Fruit fly (Drosophila melanogaster) whole organism, embryonic: ENCODE data around the gene Cdc14.

ENCODE experiments used
- Blimp-1 ChIP-seq: fragments of 200-800 bp; sonication (Bioruptor generic); optimal IDR thresholded peaks from 3 replicates; lab custom pipeline; 2018; ENCODE audit warnings: missing biosample characterization, missing genetic modification characterization, mild to moderate bottlenecking, moderate library complexity, missing genetic modification reagents
- CG10979 ChIP-seq: fragments of 200-800 bp; sonication (Bioruptor generic); optimal IDR thresholded peaks from 2 replicates; lab custom pipeline; 2018; ENCODE audit warnings: missing biosample characterization, mild to moderate bottlenecking, missing genetic modification characterization, moderate library complexity
- CG11398 ChIP-seq: fragments of 200-800 bp; sonication (Bioruptor generic); optimal IDR thresholded peaks from 2 replicates; lab custom pipeline; 2016; ENCODE audit warnings: missing biosample characterization, missing genetic modification characterization
- CG14014 ChIP-seq: fragments of 200-800 bp; sonication (Bioruptor generic); IDR thresholded peaks from 2 replicates; pipeline ENCODE4 v1.3.6; 2022; ENCODE audit warnings: missing biosample characterization, missing genetic modification characterization
- CG14050 ChIP-seq: fragments of 200-800 bp; sonication (Bioruptor generic); IDR thresholded peaks from 3 replicates; pipeline ENCODE4 v1.3.6; 2022; ENCODE audit warnings: missing biosample characterization, missing genetic modification characterization
- CG15514 ChIP-seq: fragments of 200-800 bp; sonication (Bioruptor generic); optimal IDR thresholded peaks from 3 replicates; lab custom pipeline; 2017; ENCODE audit warnings: missing biosample characterization, missing genetic modification characterization, mild to moderate bottlenecking, moderate library complexity, missing genetic modification reagents
- CG16779 ChIP-seq: fragments of 200-800 bp; sonication (Bioruptor generic); IDR thresholded peaks from 2 replicates; pipeline ENCODE4 v1.3.6; 2022; ENCODE audit warnings: missing biosample characterization, missing genetic modification characterization
- CG17568 ChIP-seq: fragments of 200-800 bp; sonication (Bioruptor generic); optimal IDR thresholded peaks from 2 replicates; lab custom pipeline; 2018; ENCODE audit warnings: missing biosample characterization, mild to moderate bottlenecking, missing genetic modification characterization, moderate library complexity
- CG18619 ChIP-seq: fragments of 200-800 bp; sonication (Bioruptor generic); optimal IDR thresholded peaks from 3 replicates; lab custom pipeline; 2017; ENCODE audit warnings: missing biosample characterization, mild to moderate bottlenecking, missing genetic modification characterization
- CG18764 ChIP-seq: fragments of 200-800 bp; sonication (Bioruptor generic); optimal IDR thresholded peaks from 3 replicates; lab custom pipeline; 2016; ENCODE audit warnings: missing biosample characterization, missing genetic modification characterization
- CG2120 ChIP-seq: fragments of 200-800 bp; sonication (Bioruptor generic); optimal IDR thresholded peaks from 3 replicates; lab custom pipeline; 2016; ENCODE audit warnings: missing biosample characterization, missing genetic modification characterization
- CG30403 ChIP-seq: fragments of 200-800 bp; sonication (Bioruptor generic); optimal IDR thresholded peaks from 3 replicates; lab custom pipeline; 2016; ENCODE audit warnings: missing biosample characterization, missing genetic modification characterization
- CG3281 ChIP-seq: fragments of 200-800 bp; sonication (Bioruptor generic); optimal IDR thresholded peaks from 3 replicates; lab custom pipeline; 2017; ENCODE audit warnings: missing biosample characterization, mild to moderate bottlenecking, missing genetic modification characterization
- CG34224 ChIP-seq: fragments of 200-800 bp; sonication (Bioruptor generic); IDR thresholded peaks from 3 replicates; pipeline ENCODE4 v1.3.6; 2022; ENCODE audit warnings: missing biosample characterization, missing genetic modification characterization; ENCODE audit not compliant: partially characterized antibody
- CG4404 ChIP-seq: fragments of 200-800 bp; sonication (Bioruptor generic); IDR thresholded peaks from 2 replicates; pipeline ENCODE4 v1.3.6; 2022; ENCODE audit warnings: missing biosample characterization, missing genetic modification characterization
- CG4424 ChIP-seq: fragments of 200-800 bp; sonication (Bioruptor generic); optimal IDR thresholded peaks from 3 replicates; lab custom pipeline; 2016; ENCODE audit warnings: missing biosample characterization, missing genetic modification characterization
- CG6813 ChIP-seq: fragments of 200-800 bp; sonication (Bioruptor generic); optimal IDR thresholded peaks from 2 replicates; lab custom pipeline; 2017; ENCODE audit warnings: missing biosample characterization, missing genetic modification characterization, mild to moderate bottlenecking, moderate library complexity, missing genetic modification reagents
- CG7556 ChIP-seq: fragments of 200-800 bp; sonication (Bioruptor generic); optimal IDR thresholded peaks from 2 replicates; lab custom pipeline; 2017; ENCODE audit warnings: missing biosample characterization, mild to moderate bottlenecking, missing genetic modification characterization
- CG7963 ChIP-seq: fragments of 200-800 bp; sonication (Bioruptor generic); IDR thresholded peaks from 3 replicates; pipeline ENCODE4 v1.3.6; 2022; ENCODE audit warnings: missing biosample characterization, missing genetic modification characterization; ENCODE audit not compliant: partially characterized antibody
- CG8089 ChIP-seq: fragments of 200-800 bp; sonication (Bioruptor generic); optimal IDR thresholded peaks from 3 replicates; lab custom pipeline; 2016; ENCODE audit warnings: missing biosample characterization, missing genetic modification characterization
- CG8924 ChIP-seq: fragments of 200-800 bp; optimal IDR thresholded peaks from 3 replicates; lab custom pipeline; 2019; ENCODE audit warnings: missing biosample characterization, mild to moderate bottlenecking, missing genetic modification characterization, moderate library complexity
- CG9797 ChIP-seq: fragments of 200-800 bp; sonication (Bioruptor generic); optimal IDR thresholded peaks from 3 replicates; lab custom pipeline; 2018; ENCODE audit warnings: missing biosample characterization, mild to moderate bottlenecking, missing genetic modification characterization
- CG9932 ChIP-seq: fragments of 200-800 bp; sonication (Bioruptor generic); IDR thresholded peaks from 2 replicates; pipeline ENCODE4 v1.3.6; 2022; ENCODE audit warnings: missing biosample characterization, missing genetic modification characterization
- HLH3B ChIP-seq: fragments of 200-800 bp; sonication (Bioruptor generic); IDR thresholded peaks from 2 replicates; pipeline ENCODE4 v1.3.6; 2022; ENCODE audit warnings: missing biosample characterization, missing genetic modification characterization
- Hr51 ChIP-seq, 2 experiments: fragments of 200-800 bp; sonication (Bioruptor generic); optimal IDR thresholded peaks; 2 replicates in 1 of 2; 3 replicates in 1 of 2; lab custom pipeline; 2016 to 2018; ENCODE audit warnings: missing biosample characterization in 2 of 2, missing genetic modification characterization in 2 of 2, mild to moderate bottlenecking in 1 of 2, moderate library complexity in 1 of 2
- MTF-1 ChIP-seq: fragments of 200-800 bp; sonication (Bioruptor generic); optimal IDR thresholded peaks from 2 replicates; lab custom pipeline; 2018; ENCODE audit warnings: missing biosample characterization, mild to moderate bottlenecking, missing genetic modification characterization, borderline replicate concordance
- NK7.1 ChIP-seq: fragments of 200-800 bp; sonication (Bioruptor generic); optimal IDR thresholded peaks from 3 replicates; lab custom pipeline; 2016; ENCODE audit warnings: missing biosample characterization, missing genetic modification characterization
- Stat92E ChIP-seq, 3 experiments: fragments of >200 bp in 2 of 3; fragments of 200-800 bp in 1 of 3; sonication (Bioruptor generic) in 1 of 3; optimal IDR thresholded peaks; 2 replicates each; lab custom pipeline; 2017 to 2019; ENCODE audit warnings: missing biosample characterization in 3 of 3, missing genetic modification characterization in 3 of 3, mild to moderate bottlenecking in 1 of 3, moderate library complexity in 1 of 3
- ab ChIP-seq: fragments of 200-800 bp; sonication (Bioruptor generic); optimal IDR thresholded peaks from 2 replicates; lab custom pipeline; 2016; ENCODE audit warnings: missing biosample characterization, missing genetic modification characterization
- ase ChIP-seq: fragments of 200-800 bp; sonication (Bioruptor generic); IDR thresholded peaks from 3 replicates; pipeline ENCODE4 v1.3.6; 2022; ENCODE audit warnings: missing biosample characterization, missing genetic modification characterization
- da ChIP-seq: fragments of 200-800 bp; sonication (Bioruptor generic); optimal IDR thresholded peaks from 2 replicates; lab custom pipeline; 2016; ENCODE audit warnings: missing biosample characterization, missing genetic modification characterization
- dmrt99B ChIP-seq: fragments of 200-800 bp; sonication (Bioruptor generic); optimal IDR thresholded peaks from 2 replicates; lab custom pipeline; 2018; ENCODE audit warnings: missing biosample characterization, mild to moderate bottlenecking, missing genetic modification characterization, moderate library complexity
- ems ChIP-seq: fragments of 200-800 bp; sonication (Bioruptor generic); optimal IDR thresholded peaks from 3 replicates; lab custom pipeline; 2016; ENCODE audit warnings: missing biosample characterization, missing genetic modification characterization
- h ChIP-seq: fragments of >200 bp; optimal IDR thresholded peaks from 2 replicates; lab custom pipeline; 2017
- ind ChIP-seq: fragments of 200-800 bp; sonication (Bioruptor generic); optimal IDR thresholded peaks from 3 replicates; lab custom pipeline; 2016; ENCODE audit warnings: missing biosample characterization, missing genetic modification characterization
- jing ChIP-seq: fragments of 200-800 bp; sonication (Bioruptor generic); optimal IDR thresholded peaks from 2 replicates; lab custom pipeline; 2018; ENCODE audit warnings: missing biosample characterization, mild to moderate bottlenecking, missing genetic modification characterization
- lilli ChIP-seq: fragments of 200-800 bp; sonication (Bioruptor generic); optimal IDR thresholded peaks from 3 replicates; lab custom pipeline; 2016; ENCODE audit warnings: missing biosample characterization, missing genetic modification characterization
- lov ChIP-seq, 2 experiments: fragments of 200-800 bp in 1 of 2; fragments of >200 bp in 1 of 2; sonication (Bioruptor generic) in 1 of 2; IDR thresholded peaks in 1 of 2; optimal IDR thresholded peaks in 1 of 2; 2 replicates in 1 of 2; 3 replicates in 1 of 2; pipeline versions ENCODE4 v1.3.6 to Lab custom; 2017 to 2022; ENCODE audit warnings: missing biosample characterization in 1 of 2, missing genetic modification characterization in 1 of 2
- luna ChIP-seq: fragments of 200-800 bp; sonication (Bioruptor generic); optimal IDR thresholded peaks from 2 replicates; lab custom pipeline; 2016; ENCODE audit warnings: missing biosample characterization, missing genetic modification characterization
- oc ChIP-seq: fragments of 200-800 bp; sonication (Bioruptor generic); optimal IDR thresholded peaks from 2 replicates; lab custom pipeline; 2018; ENCODE audit warnings: missing biosample characterization, mild to moderate bottlenecking, missing genetic modification characterization, moderate library complexity
- org-1 ChIP-seq: fragments of 200-800 bp; sonication (Bioruptor generic); optimal IDR thresholded peaks from 2 replicates; lab custom pipeline; 2017; ENCODE audit warnings: missing biosample characterization, missing genetic modification characterization
- pho ChIP-seq: fragments of 200-800 bp; sonication (Bioruptor generic); optimal IDR thresholded peaks from 2 replicates; lab custom pipeline; 2016; ENCODE audit warnings: missing biosample characterization, missing genetic modification characterization
- pnt ChIP-seq: fragments of 200-800 bp; sonication (Bioruptor generic); optimal IDR thresholded peaks from 3 replicates; lab custom pipeline; 2016; ENCODE audit warnings: missing biosample characterization, missing genetic modification characterization
- pum ChIP-seq: fragments of 200-800 bp; sonication (Bioruptor generic); optimal IDR thresholded peaks from 2 replicates; lab custom pipeline; 2016; ENCODE audit warnings: missing biosample characterization, missing genetic modification characterization
- sd ChIP-seq: fragments of 200-800 bp; sonication (Bioruptor generic); optimal IDR thresholded peaks from 3 replicates; lab custom pipeline; 2018; ENCODE audit warnings: missing biosample characterization, mild to moderate bottlenecking, missing genetic modification characterization, moderate library complexity
- sisA ChIP-seq: fragments of 200-800 bp; sonication (Bioruptor generic); IDR thresholded peaks from 2 replicates; pipeline ENCODE4 v1.3.6; 2022; ENCODE audit warnings: missing biosample characterization, missing genetic modification characterization
- slbo ChIP-seq: fragments of 200-800 bp; sonication (Bioruptor generic); IDR thresholded peaks from 2 replicates; pipeline ENCODE4 v1.3.6; 2022; ENCODE audit warnings: missing biosample characterization, missing genetic modification characterization
- sob ChIP-seq: fragments of 200-800 bp; sonication (Bioruptor generic); IDR thresholded peaks from 2 replicates; pipeline ENCODE4 v1.3.6; 2022; ENCODE audit warnings: missing biosample characterization, missing genetic modification characterization
- tgo ChIP-seq: fragments of 200-800 bp; sonication (Bioruptor generic); IDR thresholded peaks from 3 replicates; pipeline ENCODE4 v1.3.6; 2022; ENCODE audit warnings: missing biosample characterization, missing genetic modification characterization
- wek ChIP-seq: fragments of 200-800 bp; sonication (Bioruptor generic); optimal IDR thresholded peaks from 3 replicates; lab custom pipeline; 2018; ENCODE audit warnings: missing biosample characterization, mild to moderate bottlenecking, missing genetic modification characterization, moderate library complexity
- z ChIP-seq: fragments of 200-800 bp; sonication (Bioruptor generic); IDR thresholded peaks from 3 replicates; pipeline ENCODE4 v1.3.6; 2022; ENCODE audit warnings: missing biosample characterization, missing genetic modification characterization

The Cdc14 gene

DNA sequence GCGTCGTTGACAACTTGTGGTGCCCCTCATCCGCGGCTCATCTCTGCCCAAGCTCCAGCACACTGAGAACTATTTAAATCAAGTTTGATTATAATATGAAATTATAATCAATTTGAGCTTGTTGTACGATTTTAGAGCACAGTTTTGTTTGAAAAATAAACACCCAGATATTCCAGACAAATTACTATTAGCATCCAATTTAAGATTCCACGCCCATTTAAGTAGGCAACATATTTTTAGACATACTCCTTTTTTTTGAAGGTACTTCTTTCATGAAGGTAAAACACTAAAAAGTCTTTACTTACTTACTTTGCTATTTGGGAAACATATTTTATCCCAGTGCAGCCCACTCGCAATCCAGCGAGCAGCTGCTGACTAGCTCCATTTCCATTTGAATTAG lies 27.5 kb upstream of the Cdc14 start (continued):
- TF ChIP-seq z (no peak), tgo (GFP tag; lab: Robert Waterston, UW) (no peak), jing (GFP tag; lab: Kevin White, UChicago) (no peak), CG11398 (GFP tag; lab: Kevin White, UChicago) (no peak), CG7963 (GFP tag; lab: Robert Waterston, UW) (no peak), sob (no peak), h (lab: Kevin White, UChicago) (no peak), CG9797 (GFP tag; lab: Kevin White, UChicago) (no peak), CG18764 (GFP tag; lab: Kevin White, UChicago) (no peak), CG8089 (no peak), ab (GFP tag; lab: Kevin White, UChicago) (no peak), pho (GFP tag; lab: Kevin White, UChicago) (no peak), sisA (0 out of 2 replicates have a peak, but pooled peaks have one; percentile 25), CG16779 (GFP tag; lab: Robert Waterston, UW) (no peak), CG7556 (peak; percentile 57), CG2120 (GFP tag; lab: Kevin White, UChicago) (peak; percentile 53), Stat92E (GFP tag; optimal IDR thresholded peaks at IDR 0.05; lab: Kevin White, UChicago) (no peak), CG34224 (no peak), ase (GFP tag; lab: Robert Waterston, UW) (no peak), Hr51 (GFP tag; optimal IDR thresholded peaks at IDR 0.05; lab: Kevin White, UChicago) (peak in 1 of 2 experiments; percentile 15), da (GFP tag; lab: Kevin White, UChicago) (no peak), CG30403 (GFP tag; lab: Kevin White, UChicago) (peak; percentile 27), CG14014 (peak; percentile 19; the same call in 1 of the 2 replicates), sd (tag; lab: Kevin White, UChicago) (no peak), CG8924 (tag; lab: Kevin White, UChicago) (no peak), CG10979 (no peak), CG6813 (no peak), lilli (GFP tag; lab: Kevin White, UChicago) (peak; percentile 14), oc (tag; lab: Kevin White, UChicago) (no peak), slbo (GFP tag; lab: Robert Waterston, UW) (0 out of 2 replicates have a peak, but pooled peaks have one; percentile 35), Blimp-1 (GFP tag; lab: Kevin White, UChicago) (no peak), wek (GFP tag; lab: Kevin White, UChicago) (no peak), CG3281 (peak; percentile 8), CG14050 (no peak), CG9932 (0 out of 2 replicates have a peak, but pooled peaks have one; percentile 15), ems (GFP tag; lab: Kevin White, UChicago) (no peak), MTF-1 (no peak), org-1 (peak; percentile 10), pnt (no peak), ind (GFP tag; lab: Kevin White, UChicago) (no peak), HLH3B (GFP tag; lab: Robert Waterston, UW) (no peak), CG15514 (GFP tag; lab: Kevin White, UChicago) (no peak), CG4424 (GFP tag; lab: Kevin White, UChicago) (no peak), pum (GFP tag; lab: Kevin White, UChicago) (no peak), CG4404 (GFP tag; lab: Robert Waterston, UW) (no peak), CG17568 (GFP tag; lab: Kevin White, UChicago) (no peak), CG18619 (GFP tag; lab: Kevin White, UChicago) (no peak), dmrt99B (tag; lab: Kevin White, UChicago) (peak; percentile 40), luna (GFP tag; lab: Kevin White, UChicago) (no peak), lov (optimal IDR thresholded peaks at IDR 0.05; lab: Kevin White, UChicago) (no peak), lov (GFP tag; IDR thresholded peaks at IDR 0.05; lab: Robert Waterston, UW) (no peak), NK7.1 (GFP tag; lab: Kevin White, UChicago) (no peak)
